Worm (Caenorhabditis elegans): Measurements from ENCODE around the gene ceh-84.

- TF ChIP-seq nhr-28 (tag; optimal IDR thresholded peaks at IDR 0.05) (no peak), snpc-4 (tag; optimal IDR thresholded peaks at IDR 0.05) (no peak), lin-1 (GFP tag; IDR thresholded peaks at IDR 0.05) (no peak), skn-1 (tag; optimal IDR thresholded peaks at IDR 0.05) (no peak), lin-15B (tag; optimal IDR thresholded peaks at IDR 0.05) (no peak)
Measured at ce11 chrII:2031852-2032251, 31.2 kb upstream of the ceh-84 start, which contains the start of gene bath-5.
